Fruit fly (Drosophila melanogaster) whole organism, embryonic: ENCODE measurements around the gene wge.

Source experiments
- Adf1 ChIP-seq: fragments of 200-800 bp; sonication (Bioruptor generic); IDR thresholded peaks from 2 replicates; pipeline ENCODE4 v1.3.6; 2022; ENCODE audit warnings: missing biosample characterization, missing genetic modification characterization
- B-H1 ChIP-seq: fragments of 200-800 bp; sonication (Bioruptor generic); IDR thresholded peaks from 3 replicates; pipeline ENCODE4 v1.3.6; 2022; ENCODE audit warnings: missing biosample characterization, missing genetic modification characterization
- Bgb ChIP-seq: fragments of 200-800 bp; sonication (Bioruptor generic); IDR thresholded peaks from 2 replicates; pipeline ENCODE4 v1.3.6; 2022; ENCODE audit warnings: missing biosample characterization, missing genetic modification characterization; ENCODE audit not compliant: partially characterized antibody
- C15 ChIP-seq: fragments of 200-800 bp; sonication (Bioruptor generic); IDR thresholded peaks from 3 replicates; pipeline ENCODE4 v1.3.6; 2022; ENCODE audit warnings: missing biosample characterization, missing genetic modification characterization
- CG1024 ChIP-seq: fragments of 200-800 bp; sonication (Bioruptor generic); IDR thresholded peaks from 2 replicates; pipeline ENCODE4 v1.3.6; 2022; ENCODE audit warnings: missing biosample characterization, missing genetic modification characterization
- CG10274 ChIP-seq: fragments of 200-800 bp; sonication (Bioruptor generic); optimal IDR thresholded peaks from 3 replicates; lab custom pipeline; 2017; ENCODE audit warnings: missing biosample characterization, mild to moderate bottlenecking, missing genetic modification characterization
- CG10543 ChIP-seq: fragments of 200-800 bp; sonication (Bioruptor generic); optimal IDR thresholded peaks from 3 replicates; lab custom pipeline; 2017; ENCODE audit warnings: missing biosample characterization, mild to moderate bottlenecking, missing genetic modification characterization, moderate library complexity
- CG11560 ChIP-seq: fragments of 200-800 bp; sonication (Bioruptor generic); IDR thresholded peaks from 3 replicates; pipeline ENCODE4 v1.3.6; 2022; ENCODE audit warnings: missing biosample characterization, missing genetic modification characterization
- CG11723 ChIP-seq: fragments of 200-800 bp; sonication (Bioruptor generic); optimal IDR thresholded peaks from 2 replicates; lab custom pipeline; 2017; ENCODE audit warnings: missing biosample characterization, mild to moderate bottlenecking, missing genetic modification characterization
- CG13123 ChIP-seq: fragments of 200-800 bp; sonication (Bioruptor generic); optimal IDR thresholded peaks from 2 replicates; lab custom pipeline; 2016; ENCODE audit warnings: missing biosample characterization, missing genetic modification characterization
- CG14860 ChIP-seq: fragments of 200-800 bp; sonication (Bioruptor generic); IDR thresholded peaks from 3 replicates; pipeline ENCODE4 v1.3.6; 2022; ENCODE audit warnings: missing biosample characterization, missing genetic modification characterization; ENCODE audit not compliant: partially characterized antibody
- CG1529 ChIP-seq: fragments of 200-800 bp; sonication (Bioruptor generic); optimal IDR thresholded peaks from 3 replicates; lab custom pipeline; 2018; ENCODE audit warnings: missing biosample characterization, missing genetic modification characterization
- CG18764 ChIP-seq: fragments of 200-800 bp; sonication (Bioruptor generic); optimal IDR thresholded peaks from 3 replicates; lab custom pipeline; 2016; ENCODE audit warnings: missing biosample characterization, missing genetic modification characterization
- CG2116 ChIP-seq: fragments of 200-800 bp; sonication (Bioruptor generic); optimal IDR thresholded peaks from 3 replicates; lab custom pipeline; 2018; ENCODE audit warnings: missing biosample characterization, mild to moderate bottlenecking, missing genetic modification characterization
- CG30403 ChIP-seq: fragments of 200-800 bp; sonication (Bioruptor generic); optimal IDR thresholded peaks from 3 replicates; lab custom pipeline; 2016; ENCODE audit warnings: missing biosample characterization, missing genetic modification characterization
- CG30431 ChIP-seq: fragments of 200-800 bp; sonication (Bioruptor generic); optimal IDR thresholded peaks from 2 replicates; lab custom pipeline; 2017; ENCODE audit warnings: missing biosample characterization, missing genetic modification characterization
- CG32532 ChIP-seq: fragments of 200-800 bp; sonication (Bioruptor generic); IDR thresholded peaks from 2 replicates; pipeline ENCODE4 v1.3.6; 2022; ENCODE audit warnings: missing biosample characterization, missing genetic modification characterization
- CG8388 ChIP-seq: fragments of 200-800 bp; sonication (Bioruptor generic); optimal IDR thresholded peaks from 2 replicates; lab custom pipeline; 2019; ENCODE audit warnings: missing biosample characterization, mild to moderate bottlenecking, missing genetic modification characterization, moderate library complexity
- CG8944 ChIP-seq: fragments of 200-800 bp; sonication (Bioruptor generic); optimal IDR thresholded peaks from 3 replicates; lab custom pipeline; 2016; ENCODE audit warnings: missing biosample characterization, missing genetic modification characterization
- CG9437 ChIP-seq: fragments of 200-800 bp; sonication (Bioruptor generic); optimal IDR thresholded peaks from 2 replicates; lab custom pipeline; 2018; ENCODE audit warnings: missing biosample characterization, mild to moderate bottlenecking, missing genetic modification characterization
- E2f1 ChIP-seq: fragments of 200-800 bp; sonication (Bioruptor generic); IDR thresholded peaks from 2 replicates; pipeline ENCODE4 v1.3.6; 2022; ENCODE audit warnings: missing biosample characterization, missing genetic modification characterization
- Eip74EF ChIP-seq, 2 experiments: fragments of 200-800 bp in 1 of 2; fragments of >200 bp in 1 of 2; sonication (Bioruptor generic) in 1 of 2; optimal IDR thresholded peaks; 2 replicates each; lab custom pipeline; 2017 to 2019; ENCODE audit warnings: missing biosample characterization in 2 of 2, missing genetic modification characterization in 2 of 2, mild to moderate bottlenecking in 1 of 2, moderate library complexity in 1 of 2
- H2.0 ChIP-seq: fragments of 200-800 bp; sonication (Bioruptor generic); IDR thresholded peaks from 2 replicates; pipeline ENCODE4 v1.3.6; 2022; ENCODE audit warnings: missing biosample characterization, missing genetic modification characterization
- HLH4C ChIP-seq: fragments of 200-800 bp; sonication (Bioruptor generic); IDR thresholded peaks from 3 replicates; pipeline ENCODE4 v1.3.6; 2022; ENCODE audit warnings: missing biosample characterization, missing genetic modification characterization; ENCODE audit not compliant: partially characterized antibody
- HmgD ChIP-seq: fragments of 200-800 bp; sonication (Bioruptor generic); optimal IDR thresholded peaks from 3 replicates; lab custom pipeline; 2016; ENCODE audit warnings: missing biosample characterization, missing genetic modification characterization
- Hmx ChIP-seq: fragments of 200-800 bp; sonication (Bioruptor generic); optimal IDR thresholded peaks from 2 replicates; lab custom pipeline; 2016; ENCODE audit warnings: missing biosample characterization, missing genetic modification characterization
- Myb ChIP-seq: fragments of 200-800 bp; sonication (Bioruptor generic); optimal IDR thresholded peaks from 2 replicates; lab custom pipeline; 2016; ENCODE audit warnings: missing biosample characterization, missing genetic modification characterization
- Neu2 ChIP-seq: fragments of 200-800 bp; sonication (Bioruptor generic); optimal IDR thresholded peaks from 3 replicates; lab custom pipeline; 2016; ENCODE audit warnings: missing biosample characterization, missing genetic modification characterization, borderline replicate concordance
- Pdp1 ChIP-seq, 2 experiments: fragments of 200-800 bp; sonication (Bioruptor generic); optimal IDR thresholded peaks; 3 replicates each; lab custom pipeline; 2016; ENCODE audit warnings: missing biosample characterization in 2 of 2, missing genetic modification characterization in 2 of 2, mild to moderate bottlenecking in 1 of 2, moderate library complexity in 1 of 2
- Side ChIP-seq: fragments of 200-800 bp; sonication (Bioruptor generic); optimal IDR thresholded peaks from 2 replicates; lab custom pipeline; 2016; ENCODE audit warnings: missing biosample characterization, missing genetic modification characterization
- Sin3A ChIP-seq: fragments of >200 bp; optimal IDR thresholded peaks from 2 replicates; lab custom pipeline; 2018
- Sry-β ChIP-seq: fragments of 200-800 bp; sonication (Bioruptor generic); optimal IDR thresholded peaks from 2 replicates; lab custom pipeline; 2018; ENCODE audit warnings: missing biosample characterization, mild to moderate bottlenecking, missing genetic modification characterization, moderate library complexity
- abd-A ChIP-seq: fragments of 200-800 bp; sonication (Bioruptor generic); optimal IDR thresholded peaks from 3 replicates; lab custom pipeline; 2019; ENCODE audit warnings: missing biosample characterization, mild to moderate bottlenecking, missing genetic modification characterization, moderate library complexity
- al ChIP-seq: fragments of 200-800 bp; sonication (Bioruptor generic); IDR thresholded peaks from 2 replicates; pipeline ENCODE4 v1.3.6; 2022; ENCODE audit warnings: missing biosample characterization, missing genetic modification characterization
- bigmax ChIP-seq: fragments of 200-800 bp; sonication (Bioruptor generic); optimal IDR thresholded peaks from 2 replicates; lab custom pipeline; 2018; ENCODE audit warnings: missing biosample characterization, mild to moderate bottlenecking, missing genetic modification characterization
- chm ChIP-seq: fragments of 200-800 bp; sonication (Bioruptor generic); IDR thresholded peaks from 2 replicates; pipeline ENCODE4 v1.3.6; 2022; ENCODE audit warnings: missing biosample characterization, missing genetic modification characterization
- exex ChIP-seq: fragments of 200-800 bp; sonication (Bioruptor generic); optimal IDR thresholded peaks from 4 replicates; lab custom pipeline; 2018; ENCODE audit warnings: missing biosample characterization, mild to moderate bottlenecking, missing genetic modification characterization, moderate library complexity
- gfzf ChIP-seq: fragments of 200-800 bp; sonication (Bioruptor generic); optimal IDR thresholded peaks from 2 replicates; lab custom pipeline; 2016; ENCODE audit warnings: missing biosample characterization, mild to moderate bottlenecking, missing genetic modification characterization, moderate library complexity
- grn ChIP-seq: fragments of 200-800 bp; sonication (Bioruptor generic); optimal IDR thresholded peaks from 3 replicates; lab custom pipeline; 2017; ENCODE audit warnings: missing biosample characterization, missing genetic modification characterization
- ind ChIP-seq: fragments of 200-800 bp; sonication (Bioruptor generic); optimal IDR thresholded peaks from 3 replicates; lab custom pipeline; 2016; ENCODE audit warnings: missing biosample characterization, missing genetic modification characterization
- klu ChIP-seq: fragments of 200-800 bp; sonication (Bioruptor generic); IDR thresholded peaks from 2 replicates; pipeline ENCODE4 v1.3.6; 2022; ENCODE audit warnings: missing biosample characterization, missing genetic modification characterization
- lbe ChIP-seq: fragments of 200-800 bp; sonication (Bioruptor generic); optimal IDR thresholded peaks from 2 replicates; lab custom pipeline; 2016; ENCODE audit warnings: missing biosample characterization, mild to moderate bottlenecking, missing genetic modification characterization
- luna ChIP-seq: fragments of 200-800 bp; sonication (Bioruptor generic); optimal IDR thresholded peaks from 2 replicates; lab custom pipeline; 2016; ENCODE audit warnings: missing biosample characterization, missing genetic modification characterization
- pb ChIP-seq: fragments of 200-800 bp; sonication (Bioruptor generic); optimal IDR thresholded peaks from 3 replicates; lab custom pipeline; 2016; ENCODE audit warnings: missing biosample characterization, missing genetic modification characterization
- sens ChIP-seq: fragments of 200-800 bp; sonication (Bioruptor generic); peaks from one replicate; lab custom pipeline; 2016; ENCODE audit warnings: missing biosample characterization, missing genetic modification characterization
- sr ChIP-seq: fragments of 200-800 bp; sonication (Bioruptor generic); IDR thresholded peaks from 3 replicates; pipeline ENCODE4 v1.3.6; 2022; ENCODE audit warnings: missing biosample characterization, missing genetic modification characterization
- tll ChIP-seq, 2 experiments: fragments of 200-800 bp in 1 of 2; fragments of >200 bp in 1 of 2; sonication (Bioruptor generic) in 1 of 2; optimal IDR thresholded peaks; 2 replicates each; lab custom pipeline; 2017 to 2019; ENCODE audit warnings: missing biosample characterization in 2 of 2, missing genetic modification characterization in 2 of 2, mild to moderate bottlenecking in 1 of 2, moderate library complexity in 1 of 2
- unc-4 ChIP-seq: fragments of 200-800 bp; sonication (Bioruptor generic); IDR thresholded peaks from 2 replicates; pipeline ENCODE4 v1.3.6; 2022; ENCODE audit warnings: missing biosample characterization, missing genetic modification characterization; ENCODE audit not compliant: partially characterized antibody
- unpg ChIP-seq: fragments of 200-800 bp; sonication (Bioruptor generic); optimal IDR thresholded peaks from 3 replicates; lab custom pipeline; 2018; ENCODE audit warnings: missing biosample characterization, mild to moderate bottlenecking, missing genetic modification characterization, moderate library complexity
- z ChIP-seq: fragments of 200-800 bp; sonication (Bioruptor generic); IDR thresholded peaks from 3 replicates; pipeline ENCODE4 v1.3.6; 2022; ENCODE audit warnings: missing biosample characterization, missing genetic modification characterization
- zf30C ChIP-seq: fragments of 200-800 bp; sonication (Bioruptor generic); optimal IDR thresholded peaks from 3 replicates; lab custom pipeline; 2018; ENCODE audit warnings: missing biosample characterization, mild to moderate bottlenecking, missing genetic modification characterization

The wge gene

dm6 chr3R:22673528-22673959, 47.4 kb downstream of the wge start (continued):
- peak; percentile 54 for TF ChIP-seq E2f1
- no peak for TF ChIP-seq abd-A (tag; lab: Kevin White, UChicago)
- peak; percentile 64 for TF ChIP-seq CG18764 (GFP tag; lab: Kevin White, UChicago)
- TF ChIP-seq grn = peak; percentile 48
- TF ChIP-seq lbe (GFP tag; lab: Kevin White, UChicago) = no peak
- TF ChIP-seq CG13123 (GFP tag; lab: Kevin White, UChicago) = peak; percentile 6
- no peak for TF ChIP-seq Bgb (GFP tag; lab: Robert Waterston, UW)
- TF ChIP-seq Myb (GFP tag; lab: Kevin White, UChicago) = peak; percentile 58
- TF ChIP-seq CG30403 = peak; percentile 75
- peak; percentile 72 for TF ChIP-seq CG1529 (GFP tag; lab: Kevin White, UChicago)
- peak in 1 of 2 experiments; percentile 96 for TF ChIP-seq tll (GFP tag; optimal IDR thresholded peaks at IDR 0.05; lab: Kevin White, UChicago)
- no peak for TF ChIP-seq CG10543 (GFP tag; lab: Kevin White, UChicago)
- peak; percentile 69 to 79 for TF ChIP-seq Pdp1 (GFP tag; optimal IDR thresholded peaks at IDR 0.05; lab: Kevin White, UChicago)
- TF ChIP-seq Neu2 (GFP tag; lab: Kevin White, UChicago) = peak; percentile 69
- 0 out of 2 replicates have a peak, but pooled peaks have one; percentile 40 for TF ChIP-seq klu (GFP tag; lab: Robert Waterston, UW)
- TF ChIP-seq CG11560 (tag; lab: Robert Waterston, UW) = 0 out of 3 replicates have a peak, but pooled peaks have one; percentile 18
- no peak for TF ChIP-seq C15
- no peak for TF ChIP-seq sr (GFP tag; lab: Robert Waterston, UW)
- peak; percentile 22 for TF ChIP-seq CG10274 (GFP tag; lab: Kevin White, UChicago)
- no peak for TF ChIP-seq gfzf (GFP tag; lab: Kevin White, UChicago)
- TF ChIP-seq ind (GFP tag; lab: Kevin White, UChicago) = peak; percentile 68
- peak in 1 of 2 experiments; percentile 36 for TF ChIP-seq Eip74EF (GFP tag; optimal IDR thresholded peaks at IDR 0.05; lab: Kevin White, UChicago)
- peak; percentile 72 for TF ChIP-seq pb (GFP tag; lab: Kevin White, UChicago)
- TF ChIP-seq zf30C = no peak
- TF ChIP-seq CG32532 (GFP tag; lab: Robert Waterston, UW) = no peak
- TF ChIP-seq CG8944 = peak; percentile 68
- TF ChIP-seq al (GFP tag; lab: Robert Waterston, UW) = no peak
- no peak for TF ChIP-seq Sin3A
- peak; percentile 76 for TF ChIP-seq CG30431 (GFP tag; lab: Kevin White, UChicago)
- TF ChIP-seq chm = peak; percentile 56
- TF ChIP-seq luna (GFP tag; lab: Kevin White, UChicago) = no peak
- peak; percentile 42 for TF ChIP-seq CG2116 (GFP tag; lab: Kevin White, UChicago)
- peak; percentile 94 for TF ChIP-seq exex
- peak; percentile 54 for TF ChIP-seq CG9437 (GFP tag; lab: Kevin White, UChicago)
- peak; percentile 5 for TF ChIP-seq CG11723
- no peak for TF ChIP-seq HLH4C (GFP tag; lab: Robert Waterston, UW)
- no peak for TF ChIP-seq unc-4 (GFP tag; lab: Robert Waterston, UW)
- 0 out of 2 replicates have a peak, but pooled peaks have one; percentile 2 for TF ChIP-seq CG1024 (GFP tag; lab: Robert Waterston, UW)
- peak; percentile 98 for TF ChIP-seq sens
- TF ChIP-seq z (GFP tag; lab: Robert Waterston, UW) = no peak
- no peak for TF ChIP-seq bigmax (GFP tag; lab: Kevin White, UChicago)
- peak; percentile 74 for TF ChIP-seq CG8388 (GFP tag; lab: Kevin White, UChicago)
- TF ChIP-seq HmgD = no peak
- TF ChIP-seq Adf1 (GFP tag; lab: Robert Waterston, UW) = no peak
- peak; percentile 5 for TF ChIP-seq Sry-β (GFP tag; lab: Kevin White, UChicago)
- TF ChIP-seq Hmx (GFP tag; lab: Kevin White, UChicago) = no peak
- no peak for TF ChIP-seq B-H1 (GFP tag; lab: Robert Waterston, UW)
- peak; percentile 31; the same call in 1 of the 2 replicates for TF ChIP-seq H2.0 (GFP tag; lab: Robert Waterston, UW)
- TF ChIP-seq unpg = peak; percentile 71
- TF ChIP-seq CG14860 (GFP tag; lab: Robert Waterston, UW) = no peak
- TF ChIP-seq Side (GFP tag; lab: Kevin White, UChicago) = peak; percentile 79
